Worm (Caenorhabditis elegans) whole organism, L4/young adult: ENCODE results near the gene F45H10.2.

Experiments used
- W03F9.2 ChIP-seq: fragments of 150-350 bp; optimal IDR thresholded peaks from 2 replicates; lab custom pipeline; 2014; ENCODE audit warnings: missing biosample characterization, missing genetic modification characterization
- dao-5 ChIP-seq: sonication (generic microtip); optimal IDR thresholded peaks from 2 replicates; lab custom pipeline; 2016; ENCODE audit warnings: missing genotype, missing genetic modification characterization, moderate library complexity, missing compliant biosample characterization
- him-1 ChIP-seq: sonication (generic microtip); optimal IDR thresholded peaks from 2 replicates; lab custom pipeline; 2016; ENCODE audit warnings: missing genotype, missing genetic modification reagents, missing genetic modification characterization, missing compliant biosample characterization

DNA sequence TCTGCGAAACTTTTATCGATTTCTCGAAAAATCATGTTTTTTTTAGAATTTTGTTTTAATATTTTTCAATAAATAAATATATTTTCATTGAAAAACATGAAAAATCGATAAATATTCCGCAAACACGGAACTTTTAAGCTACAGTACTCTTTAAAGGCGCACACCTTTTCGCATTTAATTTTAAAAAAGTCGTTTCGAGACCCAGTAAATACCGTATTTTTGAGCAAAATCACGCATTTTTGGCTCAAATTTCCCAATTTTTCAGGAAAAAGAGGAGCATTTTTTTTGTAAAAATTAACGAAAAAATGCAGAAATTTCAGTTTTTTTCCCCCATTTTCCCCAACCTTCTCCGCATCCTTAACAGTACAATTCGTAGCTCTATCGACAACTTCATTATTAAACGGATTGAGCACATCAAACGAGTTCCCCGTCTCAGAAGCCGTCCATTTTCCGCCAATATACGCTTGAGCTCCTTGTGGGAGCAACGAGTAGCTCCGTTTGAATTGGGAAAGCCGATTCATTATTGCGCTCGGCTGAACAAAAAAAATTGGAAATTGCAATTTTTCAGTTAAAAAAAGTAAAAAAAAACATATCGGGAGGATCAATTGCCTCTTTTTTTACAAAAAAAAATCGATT is 1.5 kb downstream of the F45H10.2 start, which contains the start of gene alh-7:
- TF ChIP-seq W03F9.2 (tag; lab: Kevin White, UChicago) (no peak), dao-5 (no peak), him-1 (no peak)
